Worm (Caenorhabditis elegans): ENCODE measurements around the gene ver-1.

ver-1 gene

DNA sequence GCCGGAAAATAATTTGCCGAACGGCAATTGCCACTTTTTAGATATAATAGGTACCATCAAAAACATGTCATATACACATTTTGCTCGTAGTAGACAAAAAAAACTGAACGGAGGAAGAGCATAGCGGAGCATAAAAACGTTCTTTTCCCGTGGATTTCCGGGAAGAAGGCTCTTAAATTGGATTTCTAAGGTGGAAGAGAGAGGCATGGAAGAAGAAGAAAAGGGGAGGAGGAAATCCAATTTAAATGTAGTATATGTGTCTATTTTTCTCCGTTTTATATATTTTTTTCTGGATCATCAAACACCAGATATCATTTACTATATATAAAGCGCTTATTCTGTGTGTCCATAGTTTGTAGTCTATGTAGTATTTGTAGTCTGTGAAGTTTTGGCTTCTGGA, 54.8 kb downstream of the ver-1 start:
- TF ChIP-seq sox-4 (tag; optimal IDR thresholded peaks at IDR 0.05) (no peak), fkh-10 (GFP tag; optimal IDR thresholded peaks at IDR 0.05) (peak; percentile 46), lin-14 (GFP tag; optimal IDR thresholded peaks at IDR 0.05) (peak; percentile 31), C34B4.2 (tag; optimal IDR thresholded peaks at IDR 0.05) (no peak)
